Fruit fly (Drosophila melanogaster) whole organism, embryonic: Measurements from ENCODE around the gene CG6005.

Experiments used
- ATbp ChIP-seq: fragments of 200-800 bp; sonication (Bioruptor generic); optimal IDR thresholded peaks from 2 replicates; lab custom pipeline; 2017; ENCODE audit warnings: missing biosample characterization, mild to moderate bottlenecking, missing genetic modification characterization, missing genetic modification reagents
- Ada2b ChIP-seq: fragments of 200-800 bp; sonication (Bioruptor generic); IDR thresholded peaks from 2 replicates; pipeline ENCODE4 v1.3.6; 2022; ENCODE audit warnings: missing biosample characterization, missing genetic modification characterization
- Atf-2 ChIP-seq: fragments of 200-800 bp; sonication (Bioruptor generic); optimal IDR thresholded peaks from 2 replicates; lab custom pipeline; 2016; ENCODE audit warnings: missing biosample characterization, missing genetic modification characterization
- CG10267 ChIP-seq: fragments of 200-800 bp; sonication (Bioruptor generic); optimal IDR thresholded peaks from 2 replicates; lab custom pipeline; 2018; ENCODE audit warnings: missing biosample characterization, mild to moderate bottlenecking, missing genetic modification characterization, moderate library complexity
- CG10366 ChIP-seq: fragments of 200-800 bp; sonication (Bioruptor generic); IDR thresholded peaks from 2 replicates; pipeline ENCODE4 v1.3.6; 2022; ENCODE audit warnings: missing biosample characterization, missing genetic modification characterization
- CG10431 ChIP-seq: fragments of 200-800 bp; sonication (Bioruptor generic); optimal IDR thresholded peaks from 3 replicates; lab custom pipeline; 2018; ENCODE audit warnings: missing biosample characterization, mild to moderate bottlenecking, missing genetic modification characterization
- CG11093 ChIP-seq: fragments of 200-800 bp; sonication (Bioruptor generic); IDR thresholded peaks from 3 replicates; pipeline ENCODE4 v1.3.6; 2022; ENCODE audit warnings: missing biosample characterization, missing genetic modification characterization
- CG11398 ChIP-seq: fragments of 200-800 bp; sonication (Bioruptor generic); optimal IDR thresholded peaks from 2 replicates; lab custom pipeline; 2016; ENCODE audit warnings: missing biosample characterization, missing genetic modification characterization
- CG12104 ChIP-seq: fragments of 200-800 bp; sonication (Bioruptor generic); optimal IDR thresholded peaks from 3 replicates; lab custom pipeline; 2016; ENCODE audit warnings: missing biosample characterization, missing genetic modification characterization
- CG12299 ChIP-seq: fragments of 200-800 bp; sonication (Bioruptor generic); optimal IDR thresholded peaks from 2 replicates; lab custom pipeline; 2018; ENCODE audit warnings: missing biosample characterization, mild to moderate bottlenecking, missing genetic modification characterization
- CG13287 ChIP-seq: fragments of 200-800 bp; sonication (Bioruptor generic); IDR thresholded peaks from 2 replicates; pipeline ENCODE4 v1.3.6; 2022; ENCODE audit warnings: missing biosample characterization, missing genetic modification characterization; ENCODE audit not compliant: partially characterized antibody
- CG14710 ChIP-seq: fragments of 200-800 bp; sonication (Bioruptor generic); optimal IDR thresholded peaks from 3 replicates; lab custom pipeline; 2019; ENCODE audit warnings: missing biosample characterization, mild to moderate bottlenecking, missing genetic modification characterization, moderate library complexity
- CG14965 ChIP-seq: fragments of 200-800 bp; sonication (Bioruptor generic); optimal IDR thresholded peaks from 2 replicates; lab custom pipeline; 2016; ENCODE audit warnings: missing biosample characterization, missing genetic modification characterization, borderline replicate concordance
- CG15514 ChIP-seq: fragments of 200-800 bp; sonication (Bioruptor generic); optimal IDR thresholded peaks from 3 replicates; lab custom pipeline; 2017; ENCODE audit warnings: missing biosample characterization, missing genetic modification characterization, mild to moderate bottlenecking, moderate library complexity, missing genetic modification reagents
- CG15696 ChIP-seq: fragments of 200-800 bp; sonication (Bioruptor generic); optimal IDR thresholded peaks from 2 replicates; lab custom pipeline; 2019; ENCODE audit warnings: missing biosample characterization, mild to moderate bottlenecking, missing genetic modification characterization, moderate library complexity
- CG2116 ChIP-seq: fragments of 200-800 bp; sonication (Bioruptor generic); optimal IDR thresholded peaks from 3 replicates; lab custom pipeline; 2018; ENCODE audit warnings: missing biosample characterization, mild to moderate bottlenecking, missing genetic modification characterization
- CG2875 ChIP-seq: fragments of 200-800 bp; sonication (Bioruptor generic); optimal IDR thresholded peaks from 2 replicates; lab custom pipeline; 2017; ENCODE audit warnings: missing biosample characterization, mild to moderate bottlenecking, missing genetic modification characterization, missing genetic modification reagents
- CG31224 ChIP-seq: fragments of 200-800 bp; sonication (Bioruptor generic); IDR thresholded peaks from 2 replicates; pipeline ENCODE4 v1.3.6; 2022; ENCODE audit warnings: missing biosample characterization, missing genetic modification characterization
- CG31388 ChIP-seq: fragments of 200-800 bp; sonication (Bioruptor generic); optimal IDR thresholded peaks from 2 replicates; lab custom pipeline; 2016; ENCODE audit warnings: missing biosample characterization, missing genetic modification characterization
- CG33557 ChIP-seq: fragments of 200-800 bp; sonication (Bioruptor generic); optimal IDR thresholded peaks from 2 replicates; lab custom pipeline; 2019; ENCODE audit warnings: missing biosample characterization, mild to moderate bottlenecking, missing genetic modification characterization, moderate library complexity
- CG3407 ChIP-seq: fragments of 200-800 bp; sonication (Bioruptor generic); optimal IDR thresholded peaks from 2 replicates; lab custom pipeline; 2018; ENCODE audit warnings: missing biosample characterization, mild to moderate bottlenecking, missing genetic modification characterization
- CG5953 ChIP-seq: fragments of 200-800 bp; sonication (Bioruptor generic); IDR thresholded peaks from 2 replicates; pipeline ENCODE4 v1.3.6; 2022; ENCODE audit warnings: missing biosample characterization, missing genetic modification characterization
- CG6813 ChIP-seq: fragments of 200-800 bp; sonication (Bioruptor generic); optimal IDR thresholded peaks from 2 replicates; lab custom pipeline; 2017; ENCODE audit warnings: missing biosample characterization, missing genetic modification characterization, mild to moderate bottlenecking, moderate library complexity, missing genetic modification reagents
- CG7839 ChIP-seq: fragments of 200-800 bp; sonication (Bioruptor generic); optimal IDR thresholded peaks from 3 replicates; lab custom pipeline; 2018; ENCODE audit warnings: missing biosample characterization, mild to moderate bottlenecking, missing genetic modification characterization, moderate library complexity
- CG8281 ChIP-seq: fragments of 200-800 bp; sonication (Bioruptor generic); optimal IDR thresholded peaks from 2 replicates; lab custom pipeline; 2018; ENCODE audit warnings: missing biosample characterization, mild to moderate bottlenecking, missing genetic modification characterization, moderate library complexity
- CG8924 ChIP-seq: fragments of 200-800 bp; optimal IDR thresholded peaks from 3 replicates; lab custom pipeline; 2019; ENCODE audit warnings: missing biosample characterization, mild to moderate bottlenecking, missing genetic modification characterization, moderate library complexity
- Fer3 ChIP-seq: fragments of 200-800 bp; sonication (Bioruptor generic); optimal IDR thresholded peaks from 2 replicates; lab custom pipeline; 2018; ENCODE audit warnings: missing biosample characterization, mild to moderate bottlenecking, missing genetic modification characterization, moderate library complexity
- Gsc ChIP-seq: fragments of 200-800 bp; sonication (Bioruptor generic); IDR thresholded peaks from 2 replicates; pipeline ENCODE4 v1.3.6; 2022; ENCODE audit warnings: missing biosample characterization, missing genetic modification characterization
- HLHmδ ChIP-seq: fragments of 200-800 bp; sonication (Bioruptor generic); optimal IDR thresholded peaks from 2 replicates; lab custom pipeline; 2018; ENCODE audit warnings: missing biosample characterization, mild to moderate bottlenecking, missing genetic modification characterization, moderate library complexity
- Hmr ChIP-seq: fragments of 200-800 bp; sonication (Bioruptor generic); optimal IDR thresholded peaks from 3 replicates; lab custom pipeline; 2017; ENCODE audit warnings: mild to moderate bottlenecking, missing biosample characterization, missing genetic modification reagents, missing genetic modification characterization
- Hr39 ChIP-seq: fragments of >200 bp; optimal IDR thresholded peaks from 2 replicates; lab custom pipeline; 2017
- Kr ChIP-seq: fragments of 200-800 bp; sonication (Bioruptor generic); optimal IDR thresholded peaks from 2 replicates; lab custom pipeline; 2017; ENCODE audit warnings: missing biosample characterization, mild to moderate bottlenecking, missing genetic modification characterization
- Max ChIP-seq: fragments of 200-800 bp; sonication (Bioruptor generic); optimal IDR thresholded peaks from 2 replicates; lab custom pipeline; 2016; ENCODE audit warnings: missing biosample characterization, mild to moderate bottlenecking, missing genetic modification characterization
- Sox100B ChIP-seq: fragments of 200-800 bp; sonication (Bioruptor generic); optimal IDR thresholded peaks from 3 replicates; lab custom pipeline; 2018; ENCODE audit warnings: missing biosample characterization, mild to moderate bottlenecking, missing genetic modification characterization
- Tbp ChIP-seq: fragments of >200 bp; optimal IDR thresholded peaks from 2 replicates; lab custom pipeline; 2018; ENCODE audit warnings: missing biosample characterization, missing genetic modification characterization
- ara ChIP-seq: fragments of 200-800 bp; sonication (Bioruptor generic); IDR thresholded peaks from 2 replicates; pipeline ENCODE4 v1.3.6; 2022; ENCODE audit warnings: missing biosample characterization, missing genetic modification characterization
- ato ChIP-seq: fragments of 200-800 bp; sonication (Bioruptor generic); IDR thresholded peaks from 2 replicates; pipeline ENCODE4 v1.3.6; 2022; ENCODE audit warnings: missing biosample characterization, missing genetic modification characterization; ENCODE audit not compliant: partially characterized antibody
- bigmax ChIP-seq: fragments of 200-800 bp; sonication (Bioruptor generic); optimal IDR thresholded peaks from 2 replicates; lab custom pipeline; 2018; ENCODE audit warnings: missing biosample characterization, mild to moderate bottlenecking, missing genetic modification characterization
- cas ChIP-seq: fragments of 200-800 bp; sonication (Bioruptor generic); IDR thresholded peaks from 2 replicates; pipeline ENCODE4 v1.3.6; 2022; ENCODE audit warnings: missing biosample characterization, missing genetic modification characterization
- disco-r ChIP-seq: fragments of 200-800 bp; sonication (Bioruptor generic); optimal IDR thresholded peaks from 2 replicates; lab custom pipeline; 2016; ENCODE audit warnings: missing biosample characterization, missing genetic modification characterization
- fd102C ChIP-seq: fragments of 200-800 bp; sonication (Bioruptor generic); optimal IDR thresholded peaks from 2 replicates; lab custom pipeline; 2018; ENCODE audit warnings: missing biosample characterization, mild to moderate bottlenecking, missing genetic modification characterization, moderate library complexity
- jing ChIP-seq: fragments of 200-800 bp; sonication (Bioruptor generic); optimal IDR thresholded peaks from 2 replicates; lab custom pipeline; 2018; ENCODE audit warnings: missing biosample characterization, mild to moderate bottlenecking, missing genetic modification characterization
- nerfin-1 ChIP-seq: fragments of 200-800 bp; sonication (Bioruptor generic); optimal IDR thresholded peaks from 3 replicates; lab custom pipeline; 2019; ENCODE audit warnings: missing biosample characterization, mild to moderate bottlenecking, missing genetic modification characterization, moderate library complexity
- odd ChIP-seq: fragments of 200-800 bp; sonication (Bioruptor generic); optimal IDR thresholded peaks from 2 replicates; lab custom pipeline; 2017; ENCODE audit warnings: missing biosample characterization, mild to moderate bottlenecking, missing genetic modification characterization
- sens ChIP-seq: fragments of 200-800 bp; sonication (Bioruptor generic); peaks from one replicate; lab custom pipeline; 2016; ENCODE audit warnings: missing biosample characterization, missing genetic modification characterization
- sob ChIP-seq: fragments of 200-800 bp; sonication (Bioruptor generic); IDR thresholded peaks from 2 replicates; pipeline ENCODE4 v1.3.6; 2022; ENCODE audit warnings: missing biosample characterization, missing genetic modification characterization
- tna ChIP-seq: fragments of 200-800 bp; sonication (Bioruptor generic); IDR thresholded peaks from 2 replicates; pipeline ENCODE4 v1.3.6; 2022; ENCODE audit warnings: missing biosample characterization, missing genetic modification characterization; ENCODE audit not compliant: partially characterized antibody
- tup ChIP-seq: fragments of 200-800 bp; sonication (Bioruptor generic); optimal IDR thresholded peaks from 2 replicates; lab custom pipeline; 2016; ENCODE audit warnings: missing biosample characterization, mild to moderate bottlenecking, missing genetic modification characterization, moderate library complexity
- twi ChIP-seq: fragments of 200-800 bp; optimal IDR thresholded peaks from 2 replicates; lab custom pipeline; 2019; ENCODE audit warnings: missing biosample characterization, mild to moderate bottlenecking, missing genetic modification characterization, moderate library complexity
- vfl ChIP-seq: fragments of 200-800 bp; sonication (Bioruptor generic); optimal IDR thresholded peaks from 2 replicates; lab custom pipeline; 2016; ENCODE audit warnings: missing biosample characterization, missing genetic modification characterization

Gene CG6005

DNA sequence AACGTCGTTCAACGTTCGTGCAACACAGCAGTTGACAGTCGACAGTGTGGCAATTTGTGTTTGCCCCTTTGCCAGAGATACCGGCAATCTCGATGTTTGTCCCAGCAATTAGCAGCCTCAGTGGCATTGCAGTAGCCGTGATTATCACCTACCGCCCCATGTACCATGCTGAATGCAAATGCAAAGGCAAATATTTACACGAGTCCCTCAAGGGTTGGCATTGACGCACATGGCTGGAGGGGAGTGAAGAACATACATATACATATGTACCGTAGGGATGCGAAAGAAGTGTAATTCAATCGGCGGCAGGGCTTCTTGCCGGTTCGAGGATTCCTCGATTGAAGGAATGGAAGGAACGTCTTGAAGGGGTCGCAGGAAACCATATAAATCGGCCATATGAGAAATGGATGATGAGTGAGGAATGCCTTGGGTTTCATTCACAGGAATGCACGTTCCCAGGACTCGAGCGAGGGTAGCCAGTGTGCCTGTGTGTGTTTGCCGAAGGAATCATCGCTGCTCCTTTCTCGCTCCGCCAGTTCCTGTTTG is 23.9 kb downstream of the CG6005 start (continued):
- TF ChIP-seq CG13287 (GFP tag; lab: Robert Waterston, UW) (no peak), CG31388 (no peak), CG2116 (no peak), CG10267 (no peak), Hmr (GFP tag; lab: Kevin White, UChicago) (no peak), CG11093 (GFP tag; lab: Robert Waterston, UW) (no peak), CG12299 (tag; lab: Kevin White, UChicago) (no peak), Sox100B (GFP tag; lab: Kevin White, UChicago) (no peak), CG6813 (GFP tag; lab: Kevin White, UChicago) (peak; percentile 51), CG11398 (no peak), odd (GFP tag; lab: Kevin White, UChicago) (peak; percentile 17), nerfin-1 (tag; lab: Kevin White, UChicago) (peak; percentile 56), CG33557 (GFP tag; lab: Kevin White, UChicago) (peak; percentile 17), Fer3 (tag; lab: Kevin White, UChicago) (no peak), jing (no peak), sens (GFP tag; lab: Kevin White, UChicago) (peak; percentile 40), Atf-2 (no peak), twi (tag; lab: Kevin White, UChicago) (peak; percentile 57), CG2875 (GFP tag; lab: Kevin White, UChicago) (peak; percentile 4), CG12104 (no peak), Tbp (GFP tag; lab: Kevin White, UChicago) (no peak), Hr39 (lab: Kevin White, UChicago) (no peak), bigmax (GFP tag; lab: Kevin White, UChicago) (no peak), tna (no peak), CG3407 (GFP tag; lab: Kevin White, UChicago) (peak; percentile 2), CG8281 (tag; lab: Kevin White, UChicago) (no peak), disco-r (no peak), fd102C (GFP tag; lab: Kevin White, UChicago) (peak; percentile 24), sob (GFP tag; lab: Robert Waterston, UW) (no peak), Ada2b (no peak), cas (no peak), Gsc (GFP tag; lab: Robert Waterston, UW) (no peak), CG5953 (GFP tag; lab: Robert Waterston, UW) (no peak), ato (GFP tag; lab: Robert Waterston, UW) (no peak), HLHmδ (GFP tag; lab: Kevin White, UChicago) (peak; percentile 16), CG8924 (tag; lab: Kevin White, UChicago) (no peak), CG10431 (GFP tag; lab: Kevin White, UChicago) (peak; percentile 4), CG31224 (GFP tag; lab: Robert Waterston, UW) (no peak), CG14710 (peak; percentile 4), CG7839 (tag; lab: Kevin White, UChicago) (no peak), Max (GFP tag; lab: Kevin White, UChicago) (no peak), Kr (GFP tag; lab: Kevin White, UChicago) (peak; percentile 65), CG15696 (tag; lab: Kevin White, UChicago) (peak; percentile 18), CG14965 (GFP tag; lab: Kevin White, UChicago) (no peak), vfl (GFP tag; lab: Kevin White, UChicago) (no peak), ATbp (GFP tag; lab: Kevin White, UChicago) (peak; percentile 39), CG10366 (GFP tag; lab: Robert Waterston, UW) (no peak), tup (GFP tag; lab: Kevin White, UChicago) (no peak), ara (0 out of 2 replicates have a peak, but pooled peaks have one; percentile 33), CG15514 (GFP tag; lab: Kevin White, UChicago) (no peak)
